Worm (Caenorhabditis elegans) whole organism, L1 larva: Measurements from ENCODE around the gene F40C5.1.

ENCODE experiments used
- alr-1 ChIP-seq: fragments of 200-800 bp; sonication (Bioruptor generic); optimal IDR thresholded peaks from 2 replicates; lab custom pipeline; 2018; ENCODE audit warnings: borderline replicate concordance, mild to moderate bottlenecking, missing genetic modification characterization, missing compliant biosample characterization
- ets-5 ChIP-seq: fragments of 200-800 bp; sonication (Bioruptor generic); IDR thresholded peaks from 2 replicates; pipeline ENCODE4 v1.3.6; 2022; ENCODE audit warnings: missing genetic modification characterization, missing compliant biosample characterization
- fos-1 ChIP-seq: fragments of 150-350 bp; optimal IDR thresholded peaks from 2 replicates; lab custom pipeline; 2014; ENCODE audit warnings: missing biosample characterization, missing genetic modification characterization
- lin-13 ChIP-seq: fragments of 150-350 bp; optimal IDR thresholded peaks from 2 replicates; lab custom pipeline; 2014; ENCODE audit warnings: missing biosample characterization, missing genetic modification reagents, missing genetic modification characterization
- lin-15B ChIP-seq: fragments of 150-350 bp; sonication (generic microtip); optimal IDR thresholded peaks from 3 replicates; lab custom pipeline; 2014; ENCODE audit warnings: missing biosample characterization, missing genetic modification characterization
- lin-39 ChIP-seq: fragments of 150-350 bp; optimal IDR thresholded peaks from 2 replicates; lab custom pipeline; 2014; ENCODE audit warnings: missing biosample characterization, missing genetic modification reagents, missing genetic modification characterization
- lsy-2 ChIP-seq, 2 experiments: fragments of 150-350 bp; optimal IDR thresholded peaks; 2 replicates each; lab custom pipeline; 2014; ENCODE audit warnings: missing biosample characterization in 2 of 2, missing genetic modification characterization in 2 of 2
- nhr-12 ChIP-seq: sonication (generic microtip); optimal IDR thresholded peaks from 2 replicates; lab custom pipeline; 2017; ENCODE audit warnings: missing biosample characterization, missing genetic modification characterization
- nhr-71 ChIP-seq: sonication (generic microtip); optimal IDR thresholded peaks from 2 replicates; lab custom pipeline; 2016; ENCODE audit warnings: mild to moderate bottlenecking, missing genetic modification characterization, moderate library complexity, missing compliant biosample characterization
- pqm-1 ChIP-seq: sonication (generic microtip); optimal IDR thresholded peaks from 3 replicates; lab custom pipeline; 2017; ENCODE audit warnings: missing biosample characterization, missing genetic modification characterization
- vab-15 ChIP-seq: sonication (generic microtip); optimal IDR thresholded peaks from 2 replicates; lab custom pipeline; 2017; ENCODE audit warnings: missing genotype, mild to moderate bottlenecking, missing genetic modification characterization, missing compliant biosample characterization

DNA sequence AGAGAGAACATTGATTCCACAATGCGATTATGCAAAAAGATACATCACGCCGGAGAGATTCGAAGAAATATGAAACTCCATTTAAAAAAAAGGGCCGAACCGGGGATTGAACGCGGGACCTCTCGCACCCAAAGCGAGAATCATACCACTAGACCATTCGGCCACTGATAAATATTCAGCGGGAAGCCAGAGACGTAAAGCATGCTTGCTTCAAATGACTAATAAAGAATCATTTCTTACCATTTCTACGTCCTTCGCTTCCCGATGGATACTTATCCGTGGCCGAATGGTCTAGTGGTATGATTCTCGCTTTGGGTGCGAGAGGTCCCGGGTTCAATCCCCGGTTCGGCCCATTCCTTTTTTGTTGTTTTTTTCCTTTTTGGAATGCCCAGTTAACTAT, 15.7 kb downstream of the F40C5.1 start:
- TF ChIP-seq lin-39 (tag; lab: Kevin White, UChicago) (no peak), nhr-12 (tag; lab: Kevin White, UChicago) (no peak), vab-15 (tag; lab: Kevin White, UChicago) (no peak), fos-1 (tag; lab: Kevin White, UChicago) (no peak), lin-13 (no peak), lin-15B (tag; lab: Kevin White, UChicago) (no peak), ets-5 (GFP tag; lab: Robert Waterston, UW) (no peak), lsy-2 (tag; optimal IDR thresholded peaks at IDR 0.05; lab: Kevin White, UChicago) (no peak), alr-1 (tag; lab: Kevin White, UChicago) (no peak), pqm-1 (tag; lab: Kevin White, UChicago) (no peak), nhr-71 (tag; lab: Kevin White, UChicago) (no peak)
